Worm (Caenorhabditis elegans) whole organism, L1 larva: ENCODE results near the gene F18E9.7.
A peak's percentile ranks its signal among the peaks of the same experiment; 100 is the strongest.

Experiments
- C04F5.9 ChIP-seq: sonication (generic microtip); optimal IDR thresholded peaks from 2 replicates; lab custom pipeline; 2016; ENCODE audit warnings: missing genetic modification characterization, missing compliant biosample characterization
- C16A3.4 ChIP-seq: fragments of 150-350 bp; optimal IDR thresholded peaks from 2 replicates; lab custom pipeline; 2014; ENCODE audit warnings: missing biosample characterization, missing genetic modification characterization
- C34B4.2 ChIP-seq: sonication (generic microtip); optimal IDR thresholded peaks from 2 replicates; lab custom pipeline; 2017; ENCODE audit warnings: mild to moderate bottlenecking, missing genetic modification characterization, missing compliant biosample characterization
- F16B12.6 ChIP-seq: fragments of 150-350 bp; optimal IDR thresholded peaks from 2 replicates; lab custom pipeline; 2014; ENCODE audit warnings: missing biosample characterization, missing genetic modification characterization
- aha-1 ChIP-seq: fragments of 150-350 bp; optimal IDR thresholded peaks from 2 replicates; lab custom pipeline; 2014; ENCODE audit warnings: missing biosample characterization, missing genetic modification characterization
- alr-1 ChIP-seq: fragments of 200-800 bp; sonication (Bioruptor generic); optimal IDR thresholded peaks from 2 replicates; lab custom pipeline; 2018; ENCODE audit warnings: borderline replicate concordance, mild to moderate bottlenecking, missing genetic modification characterization, missing compliant biosample characterization
- aly-2 ChIP-seq: fragments of 150-350 bp; optimal IDR thresholded peaks from 2 replicates; lab custom pipeline; 2014; ENCODE audit warnings: missing biosample characterization, missing genetic modification characterization
- blmp-1 ChIP-seq: fragments of 150-350 bp; optimal IDR thresholded peaks from 2 replicates; lab custom pipeline; 2014; ENCODE audit warnings: missing biosample characterization, missing genetic modification characterization
- ceh-63 ChIP-seq: fragments of 200-800 bp; sonication (Bioruptor generic); optimal IDR thresholded peaks from 2 replicates; lab custom pipeline; 2018; ENCODE audit warnings: mild to moderate bottlenecking, missing genetic modification characterization, missing compliant biosample characterization
- ceh-82 ChIP-seq, 3 experiments: fragments of 150-350 bp in 1 of 3; sonication (generic microtip) in 2 of 3; optimal IDR thresholded peaks; 2 replicates each; lab custom pipeline; 2014 to 2017; ENCODE audit warnings: missing biosample characterization in 3 of 3, missing genetic modification characterization in 3 of 3
- ceh-90 ChIP-seq: sonication (generic microtip); optimal IDR thresholded peaks from 2 replicates; lab custom pipeline; 2016; ENCODE audit warnings: missing genetic modification characterization, missing compliant biosample characterization
- efl-1 ChIP-seq, 4 experiments: fragments of 150-350 bp; optimal IDR thresholded peaks in 3 of 4; peaks in 1 of 4; 1 replicate in 1 of 4; 2 replicates in 3 of 4; lab custom pipeline; 2014; ENCODE audit warnings: missing biosample characterization in 2 of 4, missing genetic modification characterization in 2 of 4, missing genetic modification reagents in 2 of 4
- efl-3 ChIP-seq: fragments of 200-800 bp; sonication (Bioruptor generic); optimal IDR thresholded peaks from 2 replicates; lab custom pipeline; 2018; ENCODE audit warnings: mild to moderate bottlenecking, missing genetic modification characterization, missing compliant biosample characterization
- fkh-4 ChIP-seq: sonication (generic microtip); optimal IDR thresholded peaks from 2 replicates; lab custom pipeline; 2016; ENCODE audit warnings: missing compliant biosample characterization, missing genetic modification characterization, borderline replicate concordance
- fkh-8 ChIP-seq: sonication (generic microtip); optimal IDR thresholded peaks from 2 replicates; lab custom pipeline; 2016; ENCODE audit warnings: mild to moderate bottlenecking, missing genetic modification characterization, missing compliant biosample characterization
- fos-1 ChIP-seq: fragments of 150-350 bp; optimal IDR thresholded peaks from 2 replicates; lab custom pipeline; 2014; ENCODE audit warnings: missing biosample characterization, missing genetic modification characterization
- grh-1 ChIP-seq: fragments of 200-800 bp; sonication (Bioruptor generic); IDR thresholded peaks from 2 replicates; pipeline ENCODE4 v1.3.6; 2022; ENCODE audit warnings: missing genetic modification reagents, missing genetic modification characterization, missing compliant biosample characterization
- hlh-17 ChIP-seq: fragments of 200-800 bp; sonication (Bioruptor generic); optimal IDR thresholded peaks from 2 replicates; lab custom pipeline; 2018; ENCODE audit warnings: missing genetic modification characterization, mild to moderate bottlenecking, missing compliant biosample characterization, moderate library complexity, borderline replicate concordance
- hlh-4 ChIP-seq: sonication (generic microtip); optimal IDR thresholded peaks from 2 replicates; lab custom pipeline; 2016; ENCODE audit warnings: mild to moderate bottlenecking, missing genetic modification characterization, missing compliant biosample characterization
- irx-1 ChIP-seq: sonication (generic microtip); optimal IDR thresholded peaks from 2 replicates; lab custom pipeline; 2016; ENCODE audit warnings: missing genetic modification characterization, missing compliant biosample characterization
- isw-1 ChIP-seq: fragments of 200-800 bp; sonication (Bioruptor generic); IDR thresholded peaks from 2 replicates; pipeline ENCODE4 v1.3.6; 2022; ENCODE audit warnings: missing genetic modification characterization, missing compliant biosample characterization
- jun-1 ChIP-seq: fragments of 150-350 bp; optimal IDR thresholded peaks from 2 replicates; lab custom pipeline; 2014; ENCODE audit warnings: missing biosample characterization, missing genetic modification reagents, missing genetic modification characterization
- lin-14 ChIP-seq: fragments of 200-800 bp; sonication (Bioruptor generic); optimal IDR thresholded peaks from 2 replicates; lab custom pipeline; 2018; ENCODE audit warnings: mild to moderate bottlenecking, missing genetic modification characterization, moderate library complexity, missing compliant biosample characterization
- lin-15B ChIP-seq: fragments of 150-350 bp; sonication (generic microtip); optimal IDR thresholded peaks from 3 replicates; lab custom pipeline; 2014; ENCODE audit warnings: missing biosample characterization, missing genetic modification characterization
- lin-39 ChIP-seq: fragments of 150-350 bp; optimal IDR thresholded peaks from 2 replicates; lab custom pipeline; 2014; ENCODE audit warnings: missing biosample characterization, missing genetic modification reagents, missing genetic modification characterization
- lir-3 ChIP-seq: sonication (generic microtip); optimal IDR thresholded peaks from 2 replicates; lab custom pipeline; 2016; ENCODE audit warnings: mild to moderate bottlenecking, missing genetic modification characterization, moderate library complexity, missing compliant biosample characterization; ENCODE audit not compliant: poor library complexity
- lsy-2 ChIP-seq, 2 experiments: fragments of 150-350 bp; optimal IDR thresholded peaks; 2 replicates each; lab custom pipeline; 2014; ENCODE audit warnings: missing biosample characterization in 2 of 2, missing genetic modification characterization in 2 of 2
- mdl-1 ChIP-seq, 2 experiments: fragments of 150-350 bp; optimal IDR thresholded peaks; 2 replicates each; lab custom pipeline; 2014 to 2017; ENCODE audit warnings: missing biosample characterization in 2 of 2, missing genetic modification characterization in 2 of 2, inconsistent platforms in 1 of 2
- mef-2 ChIP-seq: fragments of 150-350 bp; optimal IDR thresholded peaks from 2 replicates; lab custom pipeline; 2014; ENCODE audit warnings: missing biosample characterization, missing genetic modification characterization
- mep-1 ChIP-seq: fragments of 150-350 bp; optimal IDR thresholded peaks from 2 replicates; lab custom pipeline; 2014; ENCODE audit warnings: missing biosample characterization, missing genetic modification characterization
- nhr-11 ChIP-seq: fragments of 150-350 bp; optimal IDR thresholded peaks from 2 replicates; lab custom pipeline; 2014; ENCODE audit warnings: missing biosample characterization, missing genetic modification characterization
- nhr-12 ChIP-seq: sonication (generic microtip); optimal IDR thresholded peaks from 2 replicates; lab custom pipeline; 2017; ENCODE audit warnings: missing biosample characterization, missing genetic modification characterization
- nhr-19 ChIP-seq: fragments of 200-800 bp; sonication (Bioruptor generic); conservative IDR thresholded peaks from 2 replicates; pipeline ENCODE4 v1.3.6; 2022; ENCODE audit warnings: missing genetic modification characterization, missing compliant biosample characterization
- nhr-20 ChIP-seq: sonication (generic microtip); optimal IDR thresholded peaks from 2 replicates; lab custom pipeline; 2016; ENCODE audit warnings: mild to moderate bottlenecking, missing genetic modification characterization, missing compliant biosample characterization
- nhr-28 ChIP-seq: fragments of 150-350 bp; optimal IDR thresholded peaks from 2 replicates; lab custom pipeline; 2014; ENCODE audit warnings: missing biosample characterization, missing genetic modification characterization
- nhr-47 ChIP-seq: sonication (generic microtip); optimal IDR thresholded peaks from 2 replicates; lab custom pipeline; 2016; ENCODE audit warnings: mild to moderate bottlenecking, missing genetic modification characterization, moderate library complexity, missing compliant biosample characterization
- nhr-71 ChIP-seq: sonication (generic microtip); optimal IDR thresholded peaks from 2 replicates; lab custom pipeline; 2016; ENCODE audit warnings: mild to moderate bottlenecking, missing genetic modification characterization, moderate library complexity, missing compliant biosample characterization
- nhr-76 ChIP-seq: sonication (generic microtip); optimal IDR thresholded peaks from 2 replicates; lab custom pipeline; 2017; ENCODE audit warnings: missing biosample characterization, missing genetic modification characterization
- nhr-77 ChIP-seq: fragments of 150-350 bp; optimal IDR thresholded peaks from 2 replicates; lab custom pipeline; 2014; ENCODE audit warnings: missing biosample characterization, missing genetic modification characterization
- nhr-84 ChIP-seq: sonication (generic microtip); optimal IDR thresholded peaks from 2 replicates; lab custom pipeline; 2017; ENCODE audit warnings: missing biosample characterization, missing genetic modification characterization
- nhr-85 ChIP-seq: sonication (generic microtip); peaks from one replicate; lab custom pipeline; 2016; ENCODE audit warnings: missing genetic modification characterization, inconsistent platforms, missing compliant biosample characterization
- pag-3 ChIP-seq: sonication (generic microtip); optimal IDR thresholded peaks from 2 replicates; lab custom pipeline; 2017; ENCODE audit warnings: missing genetic modification characterization, mild to moderate bottlenecking, missing compliant biosample characterization, antibody characterized with exemption, borderline replicate concordance; ENCODE audit not compliant: insufficient read depth
- pax-3 ChIP-seq: fragments of 200-800 bp; sonication (Bioruptor generic); optimal IDR thresholded peaks from 2 replicates; lab custom pipeline; 2018; ENCODE audit warnings: mild to moderate bottlenecking, missing genetic modification characterization, moderate library complexity, missing compliant biosample characterization
- rnt-1 ChIP-seq: sonication (generic microtip); optimal IDR thresholded peaks from 2 replicates; lab custom pipeline; 2016; ENCODE audit warnings: mild to moderate bottlenecking, missing genetic modification characterization, moderate library complexity, missing compliant biosample characterization
- sox-4 ChIP-seq: sonication (generic microtip); optimal IDR thresholded peaks from 2 replicates; lab custom pipeline; 2016; ENCODE audit warnings: missing genetic modification characterization, missing compliant biosample characterization
- sup-37 ChIP-seq: fragments of 200-800 bp; sonication (Bioruptor generic); optimal IDR thresholded peaks from 2 replicates; lab custom pipeline; 2018; ENCODE audit warnings: mild to moderate bottlenecking, missing genetic modification characterization, missing compliant biosample characterization
- swsn-7 ChIP-seq: sonication (generic microtip); optimal IDR thresholded peaks from 2 replicates; lab custom pipeline; 2016; ENCODE audit warnings: missing genetic modification characterization, missing compliant biosample characterization
- unc-30 ChIP-seq: sonication (generic microtip); optimal IDR thresholded peaks from 2 replicates; lab custom pipeline; 2017; ENCODE audit warnings: missing biosample characterization, missing genetic modification characterization
- unc-62 ChIP-seq: fragments of 150-350 bp; optimal IDR thresholded peaks from 2 replicates; lab custom pipeline; 2014; ENCODE audit warnings: missing biosample characterization, missing genetic modification reagents, missing genetic modification characterization
- unc-86 ChIP-seq: sonication (generic microtip); optimal IDR thresholded peaks from 2 replicates; lab custom pipeline; 2016; ENCODE audit warnings: missing genetic modification characterization, missing compliant biosample characterization
- zip-4 ChIP-seq: fragments of 200-800 bp; sonication (Bioruptor generic); optimal IDR thresholded peaks from 2 replicates; lab custom pipeline; 2018; ENCODE audit warnings: mild to moderate bottlenecking, missing genetic modification characterization, moderate library complexity, missing compliant biosample characterization
- ztf-11 ChIP-seq, 2 experiments: sonication (generic microtip); optimal IDR thresholded peaks; 2 replicates each; lab custom pipeline; 2016 to 2017; ENCODE audit warnings: missing genetic modification characterization in 2 of 2, missing biosample characterization in 1 of 2, missing compliant biosample characterization in 1 of 2
- ztf-4 ChIP-seq: fragments of 150-350 bp; optimal IDR thresholded peaks from 2 replicates; lab custom pipeline; 2014; ENCODE audit warnings: missing biosample characterization, missing genetic modification characterization

Gene F18E9.7

ce11 chrX:8608756-8609155 lies 11.2 kb upstream of the F18E9.7 start (continued):
- peak; percentile 9 for TF ChIP-seq C16A3.4 (tag; lab: Kevin White, UChicago)
- no peak for TF ChIP-seq pax-3 (tag; lab: Kevin White, UChicago)
- TF ChIP-seq nhr-28: no peak
- TF ChIP-seq aly-2 (tag; lab: Kevin White, UChicago): no peak
- TF ChIP-seq ztf-11 (tag; optimal IDR thresholded peaks at IDR 0.05; lab: Kevin White, UChicago): no peak
- no peak for TF ChIP-seq mef-2 (tag; lab: Kevin White, UChicago)
- TF ChIP-seq sup-37 (GFP tag; lab: Kevin White, UChicago): no peak
- no peak for TF ChIP-seq unc-86 (tag; lab: Kevin White, UChicago)
- TF ChIP-seq grh-1 (GFP tag; lab: Robert Waterston, UW): no peak
- no peak for TF ChIP-seq isw-1
- TF ChIP-seq nhr-47 (tag; lab: Kevin White, UChicago): peak; percentile 54
- no peak for TF ChIP-seq swsn-7 (tag; lab: Kevin White, UChicago)
- TF ChIP-seq ztf-4 (tag; lab: Kevin White, UChicago): no peak
- no peak for TF ChIP-seq irx-1 (tag; lab: Kevin White, UChicago)
- TF ChIP-seq lsy-2 (tag; optimal IDR thresholded peaks at IDR 0.05; lab: Kevin White, UChicago): peak; percentile 6 to 39
- no peak for TF ChIP-seq jun-1 (tag; lab: Kevin White, UChicago)
- peak; percentile 73 for TF ChIP-seq rnt-1 (tag; lab: Kevin White, UChicago)
- TF ChIP-seq nhr-11 (tag; lab: Kevin White, UChicago): no peak
- no peak for TF ChIP-seq efl-3 (GFP tag; lab: Kevin White, UChicago)
- TF ChIP-seq nhr-71 (tag; lab: Kevin White, UChicago): peak; percentile 48
- no peak for TF ChIP-seq unc-62 (GFP tag; lab: Kevin White, UChicago)
- TF ChIP-seq aha-1 (tag; lab: Kevin White, UChicago): no peak
- TF ChIP-seq nhr-85 (tag; lab: Kevin White, UChicago): peak; percentile 46
- TF ChIP-seq hlh-17: no peak
- no peak for TF ChIP-seq zip-4
- TF ChIP-seq nhr-84 (tag; lab: Kevin White, UChicago): no peak
- peak in 2 of 3 experiments; percentile 11 to 23 for TF ChIP-seq ceh-82 (tag; optimal IDR thresholded peaks at IDR 0.05; lab: Kevin White, UChicago)
- peak; percentile 14 for TF ChIP-seq lir-3
- TF ChIP-seq unc-30 (tag; lab: Kevin White, UChicago): no peak
- no peak for TF ChIP-seq ceh-90 (tag; lab: Kevin White, UChicago)
- no peak for TF ChIP-seq C04F5.9 (tag; lab: Kevin White, UChicago)
- no peak for TF ChIP-seq fkh-8 (tag; lab: Kevin White, UChicago)
- TF ChIP-seq alr-1 (tag; lab: Kevin White, UChicago): no peak
- TF ChIP-seq blmp-1 (tag; lab: Kevin White, UChicago): no peak
- TF ChIP-seq nhr-77 (tag; lab: Kevin White, UChicago): peak; percentile 36
- TF ChIP-seq F16B12.6 (tag; lab: Kevin White, UChicago): no peak
- no peak for TF ChIP-seq hlh-4 (tag; lab: Kevin White, UChicago)
- TF ChIP-seq fkh-4 (tag; lab: Kevin White, UChicago): no peak
- TF ChIP-seq nhr-12 (tag; lab: Kevin White, UChicago): no peak
- no peak for TF ChIP-seq nhr-76 (tag; lab: Kevin White, UChicago)
- peak; percentile 26 for TF ChIP-seq lin-14 (GFP tag; lab: Kevin White, UChicago)
- no peak for TF ChIP-seq efl-1 (optimal IDR thresholded peaks at IDR 0.05; lab: Kevin White, UChicago)
- no peak for TF ChIP-seq efl-1 (GFP tag; optimal IDR thresholded peaks at IDR 0.05 in 1 of 2; lab: Kevin White, UChicago)
- no peak for TF ChIP-seq ceh-63 (GFP tag; lab: Kevin White, UChicago)
- peak; percentile 54 for TF ChIP-seq nhr-20 (tag; lab: Kevin White, UChicago)
- TF ChIP-seq lin-15B (tag; lab: Kevin White, UChicago): no peak
- TF ChIP-seq mep-1 (tag; lab: Kevin White, UChicago): peak; percentile 4
- no peak for TF ChIP-seq fos-1 (tag; lab: Kevin White, UChicago)
- TF ChIP-seq pag-3 (tag; lab: Kevin White, UChicago): no peak
- no peak for TF ChIP-seq sox-4 (tag; lab: Kevin White, UChicago)
- TF ChIP-seq lin-39: no peak
- peak; percentile 62 for TF ChIP-seq nhr-19 (GFP tag; lab: Robert Waterston, UW)
- TF ChIP-seq C34B4.2 (tag; lab: Kevin White, UChicago): no peak
- no peak for TF ChIP-seq mdl-1 (tag; optimal IDR thresholded peaks at IDR 0.05; lab: Kevin White, UChicago)
